Fruit fly (Drosophila melanogaster): ENCODE results near the gene CG3191.

Gene CG3191

DNA sequence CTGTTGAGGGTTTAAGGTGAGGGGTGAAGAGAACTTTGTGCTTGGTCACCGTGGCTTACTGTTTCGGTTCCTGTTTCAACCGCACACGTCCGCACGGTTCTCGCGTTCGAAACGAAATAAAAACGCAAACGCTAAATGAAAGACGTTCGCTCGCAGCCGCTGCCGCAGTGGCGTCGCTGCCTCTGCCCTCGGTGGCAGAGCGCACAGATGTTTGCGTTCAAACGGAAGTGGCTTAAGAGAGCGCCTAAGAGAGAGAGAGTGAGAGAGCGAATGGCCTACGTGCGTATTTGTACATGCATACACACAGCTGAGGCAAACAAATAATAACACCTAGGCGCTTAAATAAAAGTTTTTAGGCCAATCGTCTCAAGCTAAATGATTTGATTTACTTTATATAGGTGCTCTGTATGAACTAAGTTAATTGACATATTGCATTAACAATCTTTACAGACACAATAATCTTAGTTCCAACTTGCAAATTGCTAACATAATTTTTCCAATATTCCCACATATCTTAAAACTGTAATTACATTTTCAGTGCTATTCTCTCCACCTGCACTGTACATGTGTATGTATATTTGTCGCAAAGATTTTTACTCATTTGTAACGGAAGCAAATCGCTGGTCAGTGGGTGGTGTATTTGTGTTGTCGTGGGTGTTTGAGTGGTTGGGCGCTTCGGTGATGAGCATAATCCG lies 41.6 kb upstream of the CG3191 start, which contains the start of gene CG2865 (continued):
- TF ChIP-seq CG11723 (GFP tag; optimal IDR thresholded peaks at IDR 0.05) (peak; percentile 88), Six4 (GFP tag; optimal IDR thresholded peaks at IDR 0.05) (peak; percentile 88), CG12942 (GFP tag; optimal IDR thresholded peaks at IDR 0.05) (peak; percentile 76), Med (GFP tag) (peak; percentile 98), CG8290 (GFP tag; optimal IDR thresholded peaks at IDR 0.05) (peak; percentile 62), CG8290 (tag; optimal IDR thresholded peaks at IDR 0.05) (peak; percentile 70 to 88), Lim3 (GFP tag; IDR thresholded peaks at IDR 0.05) (no peak), zen (tag; optimal IDR thresholded peaks at IDR 0.05) (peak; percentile 91), CG13424 (tag; optimal IDR thresholded peaks at IDR 0.05) (peak; percentile 98), Camta (GFP tag; optimal IDR thresholded peaks at IDR 0.05) (peak; percentile 92), Jarid2 (GFP tag; optimal IDR thresholded peaks at IDR 0.05) (peak; percentile 93), CG14965 (GFP tag; optimal IDR thresholded peaks at IDR 0.05; ENCODE audit: borderline replicate concordance) (peak; percentile 74), CG6854 (GFP tag; optimal IDR thresholded peaks at IDR 0.05) (peak; percentile 93), D (optimal IDR thresholded peaks at IDR 0.05) (no peak), D (GFP tag; optimal IDR thresholded peaks at IDR 0.05) (peak; percentile 89), grau (tag; optimal IDR thresholded peaks at IDR 0.05) (peak; percentile 96), CG9797 (GFP tag; optimal IDR thresholded peaks at IDR 0.05) (peak; percentile 11), pnt (GFP tag; optimal IDR thresholded peaks at IDR 0.05) (peak; percentile 88), gro (GFP tag; optimal IDR thresholded peaks at IDR 0.05) (peak; percentile 94), amos (GFP tag; IDR thresholded peaks at IDR 0.05; ENCODE audit: partially characterized antibody) (peak; percentile 46; the same call in 1 of the 2 replicates), CG4424 (GFP tag; optimal IDR thresholded peaks at IDR 0.05) (peak; percentile 91), Myb (GFP tag; optimal IDR thresholded peaks at IDR 0.05) (peak; percentile 82), CG18619 (GFP tag; optimal IDR thresholded peaks at IDR 0.05) (peak; percentile 94), repo (GFP tag; optimal IDR thresholded peaks at IDR 0.05) (peak; percentile 78), Taf1 (GFP tag; IDR thresholded peaks at IDR 0.05) (peak; percentile 83), ken (GFP tag; IDR thresholded peaks at IDR 0.05) (peak; percentile 68; the same call in 1 of the 3 replicates), ara (GFP tag; IDR thresholded peaks at IDR 0.05) (peak; percentile 84), HmgD (GFP tag; optimal IDR thresholded peaks at IDR 0.05) (peak; percentile 77), Abd-B (GFP tag; optimal IDR thresholded peaks at IDR 0.05) (peak; percentile 86), mam (GFP tag; optimal IDR thresholded peaks at IDR 0.05) (peak; percentile 92), cad (GFP tag; optimal IDR thresholded peaks at IDR 0.05) (no peak), CTCF (GFP tag; optimal IDR thresholded peaks at IDR 0.05) (peak; percentile 56), CG6272 (GFP tag; IDR thresholded peaks at IDR 0.05) (peak; percentile 68), lola (GFP tag; optimal IDR thresholded peaks at IDR 0.05) (peak in 1 of 3 experiments; percentile 94), vvl (GFP tag; IDR thresholded peaks at IDR 0.05) (peak; percentile 94), Sox100B (GFP tag; optimal IDR thresholded peaks at IDR 0.05) (peak; percentile 96), bbx (GFP tag; IDR thresholded peaks at IDR 0.05; ENCODE audit: partially characterized antibody) (peak; percentile 78), rib (GFP tag; IDR thresholded peaks at IDR 0.05) (peak; percentile 73), Asciz (GFP tag; optimal IDR thresholded peaks at IDR 0.05) (peak; percentile 93), jigr1 (GFP tag; IDR thresholded peaks at IDR 0.05) (peak; percentile 69; the same call in 1 of the 3 replicates), hb (GFP tag; IDR thresholded peaks at IDR 0.05; ENCODE audit: partially characterized antibody) (no peak), zfh2 (GFP tag; optimal IDR thresholded peaks at IDR 0.05) (peak; percentile 88), CG2678 (tag; optimal IDR thresholded peaks at IDR 0.05) (peak; percentile 98), tin (GFP tag; optimal IDR thresholded peaks at IDR 0.05) (peak; percentile 87), CG15696 (tag; optimal IDR thresholded peaks at IDR 0.05) (peak; percentile 93), CG11560 (tag; IDR thresholded peaks at IDR 0.05) (peak; percentile 69; the same call in 2 of the 3 replicates), zen2 (GFP tag; IDR thresholded peaks at IDR 0.05; ENCODE audit: partially characterized antibody) (no peak; the same call in 2 of the 3 replicates), corto (GFP tag; optimal IDR thresholded peaks at IDR 0.05) (peak; percentile 84), chn (GFP tag; optimal IDR thresholded peaks at IDR 0.05) (peak; percentile 81), CG16813 (GFP tag; IDR thresholded peaks at IDR 0.05; ENCODE audit: partially characterized antibody) (no peak)

Data from whole organism, embryonic.